Worm (Caenorhabditis elegans): ENCODE measurements around the gene srw-134.

Gene srw-134

DNA sequence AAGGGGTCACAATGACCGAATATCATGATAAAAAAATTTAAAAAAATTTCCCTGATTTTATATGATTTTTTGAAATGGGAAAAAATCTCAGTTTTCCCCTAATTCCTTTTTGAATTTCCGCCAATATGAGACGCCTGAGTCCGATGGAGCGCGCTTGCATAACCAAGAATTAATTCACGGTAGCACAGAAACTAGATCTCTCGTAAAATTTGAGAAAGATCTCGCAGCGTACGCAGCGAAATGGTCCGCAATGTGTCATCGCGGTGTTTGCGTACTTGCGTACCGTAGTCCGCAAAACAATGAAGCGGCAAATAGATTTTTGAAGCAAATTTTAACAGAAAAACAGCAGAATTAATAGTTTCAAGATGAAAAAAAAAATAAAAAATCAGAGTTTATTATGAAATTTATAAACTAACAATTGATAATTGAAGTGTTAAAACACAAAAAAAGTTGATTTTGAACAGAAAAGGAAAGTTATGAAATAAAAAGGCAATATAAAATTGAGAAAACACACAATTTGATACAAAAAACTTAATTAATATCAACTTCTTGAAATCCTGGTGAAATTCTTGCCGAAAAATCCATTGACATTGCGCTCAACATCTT is 48.8 kb downstream of the srw-134 start:
- TF ChIP-seq lsy-2 (tag; optimal IDR thresholded peaks at IDR 0.05), result peak; percentile 86

Data from whole organism, mixed stage, embryonic.